Worm (Caenorhabditis elegans) whole organism, late embryonic: ENCODE results near the gene vap-1.

Experiments
- ets-4 ChIP-seq: sonication (generic microtip); optimal IDR thresholded peaks from 2 replicates; lab custom pipeline; 2016; ENCODE audit warnings: missing genetic modification characterization, missing compliant biosample characterization
- pha-4 ChIP-seq: fragments of 150-350 bp; optimal IDR thresholded peaks from 2 replicates; lab custom pipeline; 2018; ENCODE audit warnings: missing biosample characterization, missing genetic modification reagents, missing genetic modification characterization
- pqm-1 ChIP-seq: sonication (generic microtip); optimal IDR thresholded peaks from 2 replicates; lab custom pipeline; 2016; ENCODE audit warnings: missing genetic modification characterization, missing compliant biosample characterization
- tbx-2 ChIP-seq: sonication (generic microtip); optimal IDR thresholded peaks from 2 replicates; lab custom pipeline; 2016; ENCODE audit warnings: missing genetic modification characterization, missing compliant biosample characterization

DNA sequence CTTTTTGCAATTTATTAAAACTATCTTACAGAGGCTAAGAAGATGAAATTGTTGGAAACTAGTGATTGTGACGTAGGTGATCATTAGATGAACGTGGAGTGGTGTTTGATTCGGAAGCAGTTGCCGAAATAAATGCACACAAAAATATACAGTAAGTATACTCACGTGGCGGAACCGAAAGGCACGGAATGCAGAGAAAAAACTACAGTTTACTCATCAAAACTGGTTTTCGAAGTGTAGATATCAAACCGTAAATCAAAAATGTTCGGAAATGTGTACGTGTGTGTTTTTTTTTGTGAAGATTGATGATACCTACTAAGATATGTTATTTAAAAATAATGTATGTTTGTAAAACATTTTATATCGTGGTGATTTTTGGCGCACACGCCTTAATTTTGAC, 30.4 kb upstream of the vap-1 start:
- TF ChIP-seq tbx-2 (tag; lab: Kevin White, UChicago) (no peak), ets-4 (tag; lab: Kevin White, UChicago) (no peak), pqm-1 (tag; lab: Kevin White, UChicago) (no peak), pha-4 (tag; lab: Kevin White, UChicago) (no peak)
